Worm (Caenorhabditis elegans) whole organism, L3 larva: ENCODE data around the gene R04E5.8.

Experiments used
- R02D3.7 ChIP-seq: fragments of 150-350 bp; optimal IDR thresholded peaks from 2 replicates; lab custom pipeline; 2014; ENCODE audit warnings: missing biosample characterization, missing genetic modification characterization
- ZK546.5 ChIP-seq: sonication (generic microtip); optimal IDR thresholded peaks from 2 replicates; lab custom pipeline; 2017; ENCODE audit warnings: missing biosample characterization, missing genetic modification characterization
- ama-1 ChIP-seq: fragments of 150-350 bp; optimal IDR thresholded peaks from 2 replicates; lab custom pipeline; 2018
- ceh-28 ChIP-seq: fragments of 150-350 bp; optimal IDR thresholded peaks from 2 replicates; lab custom pipeline; 2014; ENCODE audit warnings: missing biosample characterization, missing genetic modification reagents, missing genetic modification characterization
- egl-27 ChIP-seq: sonication (generic microtip); optimal IDR thresholded peaks from 4 replicates; lab custom pipeline; 2017; ENCODE audit warnings: missing biosample characterization, missing genetic modification reagents, missing genetic modification characterization
- elt-2 ChIP-seq: sonication (generic microtip); optimal IDR thresholded peaks from 2 replicates; lab custom pipeline; 2016; ENCODE audit warnings: missing genetic modification reagents, mild to moderate bottlenecking, missing genetic modification characterization, missing compliant biosample characterization
- fos-1 ChIP-seq: fragments of 150-350 bp; optimal IDR thresholded peaks from 2 replicates; lab custom pipeline; 2014; ENCODE audit warnings: missing biosample characterization, missing genetic modification characterization
- nhr-28 ChIP-seq: fragments of 150-350 bp; optimal IDR thresholded peaks from 2 replicates; lab custom pipeline; 2014; ENCODE audit warnings: missing biosample characterization, missing genetic modification characterization
- nhr-76 ChIP-seq: fragments of 150-350 bp; sonication (generic microtip); optimal IDR thresholded peaks from 5 replicates; lab custom pipeline; 2014; ENCODE audit warnings: missing biosample characterization, missing genetic modification characterization
- pqm-1 ChIP-seq: fragments of 150-350 bp; optimal IDR thresholded peaks from 2 replicates; lab custom pipeline; 2017; ENCODE audit warnings: missing biosample characterization, missing genetic modification characterization, inconsistent platforms
- zag-1 ChIP-seq: fragments of 150-350 bp; optimal IDR thresholded peaks from 2 replicates; lab custom pipeline; 2014; ENCODE audit warnings: missing biosample characterization, missing genetic modification characterization
- ztf-11 ChIP-seq: fragments of 150-350 bp; optimal IDR thresholded peaks from 2 replicates; lab custom pipeline; 2014; ENCODE audit warnings: missing biosample characterization, missing genetic modification characterization

DNA sequence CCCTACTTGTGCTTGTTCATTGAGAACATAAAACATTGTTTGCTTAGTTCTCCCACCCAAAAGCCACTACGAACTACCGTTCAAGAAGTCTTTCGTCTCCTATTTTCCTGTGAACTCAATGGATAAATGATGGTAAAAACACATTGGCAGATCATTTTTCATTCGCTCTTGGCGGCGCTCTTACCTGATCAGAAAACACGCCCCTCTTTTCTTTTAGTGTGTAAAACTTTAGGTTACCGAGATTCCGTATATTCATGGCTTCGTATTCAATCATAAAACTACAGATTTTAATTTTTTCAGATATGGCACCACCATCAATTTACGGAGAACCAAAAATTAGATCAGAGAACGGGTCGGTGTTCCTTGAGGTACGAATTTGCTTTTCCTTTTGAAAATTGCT is 42.3 kb downstream of the R04E5.8 start, which contains the start of gene zig-12:
- TF ChIP-seq zag-1 (tag; lab: Kevin White, UChicago) = no peak
- TF ChIP-seq egl-27 = no peak
- no peak for TF ChIP-seq nhr-76 (tag; lab: Kevin White, UChicago)
- TF ChIP-seq ztf-11 = no peak
- no peak for TF ChIP-seq ceh-28 (tag; lab: Kevin White, UChicago)
- TF ChIP-seq ama-1 (lab: Kevin White, UChicago) = no peak
- no peak for TF ChIP-seq pqm-1 (tag; lab: Kevin White, UChicago)
- no peak for TF ChIP-seq ZK546.5
- no peak for TF ChIP-seq R02D3.7 (tag; lab: Kevin White, UChicago)
- TF ChIP-seq fos-1 = no peak
- TF ChIP-seq nhr-28 (tag; lab: Kevin White, UChicago) = no peak
- no peak for TF ChIP-seq elt-2 (tag; lab: Kevin White, UChicago)
